Fruit fly (Drosophila melanogaster) S2 (cell line): ENCODE results near the gene Prx1.

Experiments used
- CG8478 ChIP-seq: fragments of >200 bp; optimal IDR thresholded peaks from 2 replicates; lab custom pipeline; 2018
- CTCF ChIP-seq, 2 experiments: fragments of >200 bp; optimal IDR thresholded peaks; 2 replicates each; lab custom pipeline; 2018

DNA sequence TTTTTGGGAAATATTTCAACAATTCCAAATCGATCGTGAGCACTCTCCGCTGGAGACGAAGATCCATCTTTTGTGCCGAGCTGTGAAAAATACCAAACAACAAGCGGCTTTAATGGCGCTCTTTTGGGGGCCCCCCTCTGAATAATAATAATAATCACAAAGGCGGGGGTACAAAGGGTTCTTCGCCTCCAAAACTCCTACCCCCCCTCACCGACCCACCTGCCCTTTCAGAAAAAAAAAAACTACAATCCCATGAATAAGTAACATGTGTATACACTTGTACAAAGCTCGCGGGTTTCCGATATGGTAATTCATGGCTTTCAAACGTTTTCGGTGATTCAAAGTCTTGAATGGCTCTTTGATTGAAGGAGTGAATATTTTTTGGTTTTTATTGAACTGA lies 6.3 kb upstream of the Prx1 start:
- no peak for TF ChIP-seq CG8478 (lab: Kevin White, UChicago)
- TF ChIP-seq CTCF (optimal IDR thresholded peaks at IDR 0.05; lab: Kevin White, UChicago), result no peak
